Worm (Caenorhabditis elegans) whole organism, L3 larva: Measurements from ENCODE around the gene D1022.2.
A peak's percentile ranks its signal among the peaks of the same experiment; 100 is the strongest.
"Not testable (repeated sequence)": the region's sequence is repeated elsewhere in the genome, so short reads cannot be mapped to it uniquely, and the experiment has no call there.

Experiments
- R02D3.7 ChIP-seq: fragments of 150-350 bp; optimal IDR thresholded peaks from 2 replicates; lab custom pipeline; 2014; ENCODE audit warnings: missing biosample characterization, missing genetic modification characterization
- ZK546.5 ChIP-seq: sonication (generic microtip); optimal IDR thresholded peaks from 2 replicates; lab custom pipeline; 2017; ENCODE audit warnings: missing biosample characterization, missing genetic modification characterization
- ama-1 ChIP-seq: fragments of 150-350 bp; optimal IDR thresholded peaks from 2 replicates; lab custom pipeline; 2018
- ceh-28 ChIP-seq: fragments of 150-350 bp; optimal IDR thresholded peaks from 2 replicates; lab custom pipeline; 2014; ENCODE audit warnings: missing biosample characterization, missing genetic modification reagents, missing genetic modification characterization
- ceh-82 ChIP-seq: fragments of 150-350 bp; optimal IDR thresholded peaks from 2 replicates; lab custom pipeline; 2014; ENCODE audit warnings: missing biosample characterization, missing genetic modification characterization
- ceh-9 ChIP-seq: sonication (generic microtip); optimal IDR thresholded peaks from 2 replicates; lab custom pipeline; 2018; ENCODE audit warnings: missing biosample characterization, missing genetic modification characterization
- egl-27 ChIP-seq: sonication (generic microtip); optimal IDR thresholded peaks from 4 replicates; lab custom pipeline; 2017; ENCODE audit warnings: missing biosample characterization, missing genetic modification reagents, missing genetic modification characterization
- egl-5 ChIP-seq: fragments of 150-350 bp; optimal IDR thresholded peaks from 2 replicates; lab custom pipeline; 2017; ENCODE audit warnings: missing biosample characterization, missing genetic modification reagents, missing genetic modification characterization, inconsistent platforms
- elt-2 ChIP-seq: sonication (generic microtip); optimal IDR thresholded peaks from 2 replicates; lab custom pipeline; 2016; ENCODE audit warnings: missing genetic modification reagents, mild to moderate bottlenecking, missing genetic modification characterization, missing compliant biosample characterization
- fkh-10 ChIP-seq: sonication (generic microtip); optimal IDR thresholded peaks from 2 replicates; lab custom pipeline; 2017; ENCODE audit warnings: missing biosample characterization, missing genetic modification reagents, missing genetic modification characterization
- fos-1 ChIP-seq: fragments of 150-350 bp; optimal IDR thresholded peaks from 2 replicates; lab custom pipeline; 2014; ENCODE audit warnings: missing biosample characterization, missing genetic modification characterization
- hmg-11 ChIP-seq: sonication (generic microtip); optimal IDR thresholded peaks from 2 replicates; lab custom pipeline; 2016; ENCODE audit warnings: missing genetic modification characterization, missing compliant biosample characterization
- jun-1 ChIP-seq: fragments of 150-350 bp; optimal IDR thresholded peaks from 2 replicates; lab custom pipeline; 2014; ENCODE audit warnings: missing biosample characterization, missing genetic modification reagents, missing genetic modification characterization
- lin-39 ChIP-seq: fragments of 150-350 bp; optimal IDR thresholded peaks from 2 replicates; lab custom pipeline; 2018; ENCODE audit warnings: missing biosample characterization, missing genetic modification reagents, missing genetic modification characterization
- mdl-1 ChIP-seq: fragments of 150-350 bp; optimal IDR thresholded peaks from 2 replicates; lab custom pipeline; 2014; ENCODE audit warnings: missing biosample characterization, missing genetic modification characterization
- nhr-11 ChIP-seq: fragments of 150-350 bp; optimal IDR thresholded peaks from 2 replicates; lab custom pipeline; 2014; ENCODE audit warnings: missing biosample characterization, missing genetic modification characterization
- nhr-23 ChIP-seq: fragments of 150-350 bp; optimal IDR thresholded peaks from 2 replicates; lab custom pipeline; 2014; ENCODE audit warnings: missing biosample characterization, missing genetic modification reagents, missing genetic modification characterization
- nhr-25 ChIP-seq: sonication (generic microtip); optimal IDR thresholded peaks from 2 replicates; lab custom pipeline; 2017; ENCODE audit warnings: missing biosample characterization, missing genetic modification characterization
- nhr-28 ChIP-seq: fragments of 150-350 bp; optimal IDR thresholded peaks from 2 replicates; lab custom pipeline; 2014; ENCODE audit warnings: missing biosample characterization, missing genetic modification characterization
- nhr-43 ChIP-seq: sonication (generic microtip); optimal IDR thresholded peaks from 2 replicates; lab custom pipeline; 2016; ENCODE audit warnings: mild to moderate bottlenecking, missing genetic modification characterization, missing compliant biosample characterization; ENCODE audit not compliant: poor library complexity, severe bottlenecking
- nhr-76 ChIP-seq: fragments of 150-350 bp; sonication (generic microtip); optimal IDR thresholded peaks from 5 replicates; lab custom pipeline; 2014; ENCODE audit warnings: missing biosample characterization, missing genetic modification characterization
- nhr-77 ChIP-seq: fragments of 150-350 bp; optimal IDR thresholded peaks from 2 replicates; lab custom pipeline; 2014; ENCODE audit warnings: missing biosample characterization, missing genetic modification characterization
- pha-4 ChIP-seq: fragments of 150-350 bp; optimal IDR thresholded peaks from 2 replicates; lab custom pipeline; 2014; ENCODE audit warnings: missing biosample characterization, missing genetic modification reagents, missing genetic modification characterization
- pqm-1 ChIP-seq: fragments of 150-350 bp; optimal IDR thresholded peaks from 2 replicates; lab custom pipeline; 2017; ENCODE audit warnings: missing biosample characterization, missing genetic modification characterization, inconsistent platforms
- skn-1 ChIP-seq: fragments of 150-350 bp; optimal IDR thresholded peaks from 2 replicates; lab custom pipeline; 2014; ENCODE audit warnings: missing biosample characterization, missing genetic modification characterization
- snpc-4 ChIP-seq: fragments of 150-350 bp; optimal IDR thresholded peaks from 2 replicates; lab custom pipeline; 2014; ENCODE audit warnings: missing biosample characterization, missing genetic modification characterization
- unc-39 ChIP-seq: sonication (generic microtip); optimal IDR thresholded peaks from 4 replicates; lab custom pipeline; 2017; ENCODE audit warnings: missing biosample characterization, missing genetic modification characterization
- unc-62 ChIP-seq: fragments of 150-350 bp; sonication (generic microtip); optimal IDR thresholded peaks from 4 replicates; lab custom pipeline; 2014; ENCODE audit warnings: missing biosample characterization, missing genetic modification reagents, missing genetic modification characterization
- zag-1 ChIP-seq: fragments of 150-350 bp; optimal IDR thresholded peaks from 2 replicates; lab custom pipeline; 2014; ENCODE audit warnings: missing biosample characterization, missing genetic modification characterization
- ztf-11 ChIP-seq: fragments of 150-350 bp; optimal IDR thresholded peaks from 2 replicates; lab custom pipeline; 2014; ENCODE audit warnings: missing biosample characterization, missing genetic modification characterization
- ztf-4 ChIP-seq: fragments of 150-350 bp; optimal IDR thresholded peaks from 2 replicates; lab custom pipeline; 2014; ENCODE audit warnings: missing biosample characterization, missing genetic modification characterization

D1022.2 gene

DNA sequence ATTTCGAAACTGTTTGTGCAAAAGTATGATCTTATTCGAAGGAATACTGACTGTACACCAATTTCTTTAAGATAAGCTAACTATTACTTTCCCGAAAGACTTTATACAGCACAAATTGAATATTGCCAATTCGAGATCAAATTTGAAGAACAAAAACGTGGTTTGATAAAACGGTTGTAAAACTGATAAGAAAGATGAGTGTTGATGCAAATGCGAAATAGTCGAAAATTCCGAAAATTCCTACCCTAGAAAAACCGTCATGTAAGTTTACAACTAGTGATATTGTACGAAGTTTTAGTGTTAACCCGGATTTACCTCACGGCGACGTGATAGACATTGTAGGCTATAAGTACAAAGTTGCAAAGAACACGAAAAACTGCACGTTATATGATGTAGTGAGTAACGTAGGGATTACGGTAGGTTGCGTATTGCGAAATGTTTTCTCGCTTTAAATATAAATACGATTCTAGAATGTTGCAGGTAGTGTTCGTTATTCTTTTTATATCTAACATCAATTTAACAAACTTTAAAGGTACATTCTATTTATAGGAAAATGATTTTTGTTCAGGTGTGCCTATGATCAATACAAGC is 38.4 kb upstream of the D1022.2 start:
- TF ChIP-seq elt-2 (tag; lab: Kevin White, UChicago), result peak; percentile 81
- TF ChIP-seq snpc-4 (tag; lab: Kevin White, UChicago), result no peak
- peak; percentile 18 for TF ChIP-seq nhr-11
- peak; percentile 31 for TF ChIP-seq jun-1 (tag; lab: Kevin White, UChicago)
- peak; percentile 16 for TF ChIP-seq pqm-1 (tag; lab: Kevin White, UChicago)

- TF ChIP-seq nhr-28 (tag; lab: Kevin White, UChicago) (no peak), nhr-11 (no peak), ztf-4 (tag; lab: Kevin White, UChicago) (no peak), skn-1 (tag; lab: Kevin White, UChicago) (no peak), egl-5 (tag; lab: Kevin White, UChicago) (no peak), unc-62 (no peak), nhr-76 (tag; lab: Kevin White, UChicago) (no peak), ZK546.5 (no peak), elt-2 (tag; lab: Kevin White, UChicago) (no peak), nhr-43 (tag; lab: Kevin White, UChicago) (no peak)
Measured at ce11 chrII:7432327-7432726, 27.0 kb upstream of the D1022.2 start, which contains the start of gene srd-54. Gene srd-54, plus strand, starts transcription at chrII:7432627.

DNA sequence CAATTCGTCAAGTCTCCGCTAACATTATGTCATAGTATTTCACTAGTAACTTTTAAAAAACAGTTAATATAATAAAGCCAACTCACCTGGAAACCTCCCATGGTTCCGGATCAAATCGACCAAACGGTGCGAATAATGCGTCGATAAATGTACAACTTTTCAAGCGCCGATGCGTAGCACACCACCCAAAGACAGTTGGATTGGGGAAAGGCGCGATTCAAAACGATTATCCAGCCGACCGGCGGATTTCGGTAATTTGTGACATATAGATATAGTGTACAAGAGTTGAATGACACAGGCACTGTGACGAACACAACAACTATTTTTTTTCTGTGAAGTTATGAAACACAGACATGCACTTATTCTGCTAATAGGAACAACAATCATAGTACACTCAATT is 25.1 kb upstream of the D1022.2 start, which contains the start of gene kcc-3:
TSS of gene kcc-3 (minus strand) at position 101 of the 400 bp plus-strand sequence.
- no peak for TF ChIP-seq egl-5 (tag; lab: Kevin White, UChicago)
- TF ChIP-seq unc-39 (tag; lab: Kevin White, UChicago), result no peak
- no peak for TF ChIP-seq fkh-10 (GFP tag; lab: Kevin White, UChicago)
- TF ChIP-seq jun-1 (tag; lab: Kevin White, UChicago), result no peak
- TF ChIP-seq fos-1, result no peak
- TF ChIP-seq nhr-25 (tag; lab: Kevin White, UChicago), result no peak
- no peak for TF ChIP-seq egl-27
- TF ChIP-seq mdl-1 (tag; lab: Kevin White, UChicago), result no peak
- no peak for TF ChIP-seq pqm-1 (tag; lab: Kevin White, UChicago)
- TF ChIP-seq ama-1 (lab: Kevin White, UChicago), result no peak
- TF ChIP-seq snpc-4 (tag; lab: Kevin White, UChicago), result no peak
- no peak for TF ChIP-seq ztf-4 (tag; lab: Kevin White, UChicago)
- no peak for TF ChIP-seq nhr-77
- TF ChIP-seq nhr-28 (tag; lab: Kevin White, UChicago), result no peak
- no peak for TF ChIP-seq nhr-11
- no peak for TF ChIP-seq ztf-11
- TF ChIP-seq R02D3.7, result no peak
- TF ChIP-seq hmg-11 (tag; lab: Kevin White, UChicago), result no peak
- TF ChIP-seq, all 47 proteins: peak for 0

DNA sequence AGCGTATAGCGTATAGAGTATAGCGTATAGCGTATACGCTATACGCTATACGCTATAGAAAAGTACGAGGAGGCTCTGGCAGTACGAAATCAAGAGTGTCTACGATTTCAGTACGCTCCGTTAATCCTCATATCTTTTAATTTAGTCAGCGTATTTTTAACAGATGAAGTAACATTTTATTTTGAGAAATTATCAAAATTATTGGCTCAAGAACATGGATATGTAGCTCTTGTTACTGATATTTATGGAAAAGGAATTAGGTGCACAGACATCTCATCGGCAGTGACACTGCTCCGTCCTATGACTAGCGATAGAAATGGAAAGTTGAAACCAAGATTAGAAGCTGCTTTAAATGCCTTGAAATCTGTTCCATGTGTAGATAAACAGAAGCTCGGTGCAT is 24.3 kb upstream of the D1022.2 start, which contains the start of gene K02A2.1:
TSS of gene K02A2.1 (plus strand) at position 301 of the 400 bp plus-strand sequence.
- TF ChIP-seq snpc-4 (tag; lab: Kevin White, UChicago); ztf-11; lin-39: not testable (repeated sequence)

DNA sequence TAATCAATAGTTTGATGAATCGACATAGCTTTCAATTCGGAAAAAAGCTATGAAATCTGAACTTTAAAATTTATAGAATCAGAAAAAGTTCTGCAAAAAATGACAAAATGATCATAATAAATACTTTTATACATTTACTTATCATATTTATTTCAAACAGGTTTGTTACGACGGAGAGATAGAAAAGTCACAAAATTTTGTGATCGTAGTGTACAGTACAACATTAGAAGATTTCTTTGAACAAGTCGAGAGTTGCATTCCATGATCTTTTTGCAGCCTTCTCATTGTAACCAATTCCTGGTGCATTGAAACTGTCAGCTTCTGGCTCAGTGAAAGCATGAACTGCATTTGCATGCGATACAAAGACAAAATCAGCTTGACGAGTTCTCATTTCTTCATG is 3.1 kb upstream of the D1022.2 start, which contains the start of gene D1022.3:
TSS of gene D1022.3 (minus strand) at position 101 of the 400 bp plus-strand sequence.
- TF ChIP-seq ceh-9 (tag; lab: Kevin White, UChicago), result no peak
- TF ChIP-seq nhr-76 (tag; lab: Kevin White, UChicago), result no peak
- no peak for TF ChIP-seq nhr-25 (tag; lab: Kevin White, UChicago)
- TF ChIP-seq ceh-82 (tag; lab: Kevin White, UChicago), result no peak
- no peak for TF ChIP-seq elt-2 (tag; lab: Kevin White, UChicago)
- no peak for TF ChIP-seq ztf-11

ce11 chrII:7457210-7457609 is 2.1 kb upstream of the D1022.2 start, which contains the start of gene D1022.4:
Gene D1022.4, minus strand, starts transcription at chrII:7457292.
- no peak for TF ChIP-seq ama-1 (lab: Kevin White, UChicago)
- peak; percentile 42 for TF ChIP-seq elt-2 (tag; lab: Kevin White, UChicago)
- peak; percentile 70 for TF ChIP-seq pha-4 (tag; lab: Kevin White, UChicago)
- TF ChIP-seq ceh-28 (tag; lab: Kevin White, UChicago), result peak; percentile 22
- peak; percentile 13 for TF ChIP-seq nhr-23 (tag; lab: Kevin White, UChicago)
- no peak for TF ChIP-seq zag-1 (tag; lab: Kevin White, UChicago)
- TF ChIP-seq pqm-1 (tag; lab: Kevin White, UChicago), result peak; percentile 4
